Worm (Caenorhabditis elegans): ENCODE results near the gene Y39B6A.43.

DNA sequence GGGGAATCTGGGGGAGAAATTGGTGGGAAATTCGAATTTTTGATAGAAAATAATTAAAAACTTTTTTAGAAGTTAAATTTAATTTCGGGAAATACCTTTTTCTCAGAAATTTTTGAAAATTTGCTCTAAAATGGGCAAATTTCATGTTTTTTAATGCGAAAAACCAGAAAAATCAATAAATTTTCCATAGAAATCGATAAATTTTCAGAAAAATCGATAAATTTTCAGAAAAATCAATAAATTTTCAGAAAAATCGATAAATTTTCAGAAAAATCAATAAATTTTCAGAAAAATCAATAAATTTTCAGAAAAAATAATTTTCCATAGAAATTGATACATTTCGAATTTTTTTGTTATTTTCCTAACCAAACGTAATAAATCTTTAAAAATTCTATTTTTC lies 18.5 kb upstream of the Y39B6A.43 start:
- no peak for TF ChIP-seq lin-39 (tag; optimal IDR thresholded peaks at IDR 0.05)
- no peak for TF ChIP-seq unc-86 (tag; optimal IDR thresholded peaks at IDR 0.05)
- no peak for TF ChIP-seq ztf-4 (tag; optimal IDR thresholded peaks at IDR 0.05)
- TF ChIP-seq mab-9 (GFP tag; IDR thresholded peaks at IDR 0.05): no peak
- TF ChIP-seq ama-1 (optimal IDR thresholded peaks at IDR 0.05): no peak
- no peak for TF ChIP-seq ztf-11 (tag; optimal IDR thresholded peaks at IDR 0.05)
- TF ChIP-seq aha-1 (tag; optimal IDR thresholded peaks at IDR 0.05): no peak
- no peak for TF ChIP-seq unc-62 (GFP tag; optimal IDR thresholded peaks at IDR 0.05)
- no peak for TF ChIP-seq ces-1 (GFP tag; optimal IDR thresholded peaks at IDR 0.05)
- no peak for TF ChIP-seq hlh-4 (tag; optimal IDR thresholded peaks at IDR 0.05)
- no peak for TF ChIP-seq skn-1 (tag; optimal IDR thresholded peaks at IDR 0.05)

Data from whole organism, L1 larva.